Fruit fly (Drosophila melanogaster) S2 (cell line): Measurements from ENCODE around the gene CG4393.
A peak's percentile ranks its signal among the peaks of the same experiment; 100 is the strongest.

Experiments used
- CG8478 ChIP-seq: fragments of >200 bp; optimal IDR thresholded peaks from 2 replicates; lab custom pipeline; 2018
- CTCF ChIP-seq, 2 experiments: fragments of >200 bp; optimal IDR thresholded peaks; 2 replicates each; lab custom pipeline; 2018

CG4393 gene

DNA sequence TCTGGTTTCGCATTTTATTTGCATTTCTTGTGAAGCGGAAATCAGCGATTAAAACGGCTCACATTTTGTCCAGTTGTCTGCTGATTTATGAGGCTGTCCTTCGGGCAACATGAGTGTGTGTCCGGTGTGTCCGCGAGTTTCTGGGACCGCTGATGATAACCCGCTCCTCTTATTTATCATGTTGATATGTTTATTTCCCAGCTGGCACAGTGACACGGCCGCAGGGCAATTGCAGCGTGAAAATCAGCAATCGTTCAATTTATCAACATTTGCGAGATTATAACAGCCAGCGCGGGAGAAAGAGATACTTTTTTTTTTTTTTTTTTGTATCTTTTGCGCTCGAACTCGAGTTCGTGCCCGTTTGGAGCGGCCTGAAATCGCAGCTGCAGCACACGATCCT, 24.2 kb downstream of the CG4393 start:
- peak; percentile 37 for TF ChIP-seq CG8478 (lab: Kevin White, UChicago)
- no peak for TF ChIP-seq CTCF (optimal IDR thresholded peaks at IDR 0.05; lab: Kevin White, UChicago)

DNA sequence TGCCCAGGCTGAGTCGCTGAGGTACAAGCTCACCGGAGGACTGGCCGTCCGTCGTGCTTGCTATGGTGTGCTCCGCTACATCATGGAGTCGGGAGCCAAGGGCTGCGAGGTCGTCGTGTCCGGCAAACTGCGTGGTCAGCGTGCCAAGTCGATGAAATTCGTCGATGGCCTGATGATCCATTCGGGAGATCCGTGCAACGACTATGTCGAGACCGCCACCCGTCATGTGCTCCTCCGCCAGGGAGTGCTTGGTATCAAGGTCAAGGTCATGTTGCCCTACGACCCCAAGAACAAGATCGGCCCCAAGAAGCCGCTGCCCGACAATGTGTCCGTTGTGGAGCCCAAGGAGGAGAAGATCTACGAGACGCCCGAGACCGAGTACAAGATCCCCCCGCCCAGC, 25.2 kb downstream of the CG4393 start:
- TF ChIP-seq CTCF (optimal IDR thresholded peaks at IDR 0.05; lab: Kevin White, UChicago), result no peak
- no peak for TF ChIP-seq CG8478 (lab: Kevin White, UChicago)

DNA sequence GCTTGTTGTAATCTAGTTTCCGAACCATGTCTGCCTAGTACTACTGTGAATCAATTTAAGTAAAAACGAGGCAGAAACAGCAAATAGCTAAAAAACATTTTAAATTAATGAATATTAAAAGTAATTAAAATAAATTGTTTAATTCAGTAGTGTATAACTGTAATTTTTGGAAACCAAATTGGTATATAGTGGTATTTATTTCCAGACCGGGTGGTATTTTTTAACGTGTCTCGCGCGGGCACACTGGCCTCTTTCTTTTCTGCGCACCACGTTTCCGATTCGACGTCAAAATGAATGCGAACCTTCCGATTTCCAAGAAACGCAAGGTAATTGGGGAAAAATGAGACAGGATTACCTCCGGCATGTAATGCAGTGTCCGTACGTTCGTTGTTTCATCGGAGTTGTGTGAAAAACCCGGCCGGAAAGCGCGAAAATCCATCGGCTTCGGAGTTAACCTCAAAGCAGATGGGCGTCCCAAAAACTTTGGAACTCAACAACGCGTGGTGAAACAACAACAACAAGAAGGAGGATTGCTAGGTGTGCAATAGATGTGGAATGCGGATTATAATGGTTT, 25.9 kb downstream of the CG4393 start, which contains the start of gene RpS3:
TSS of gene RpS3 (plus strand) at position 248 of the 574 bp plus-strand sequence.
- TF ChIP-seq CTCF (optimal IDR thresholded peaks at IDR 0.05; lab: Kevin White, UChicago) (peak in 1 of 2 experiments; percentile 26), CG8478 (lab: Kevin White, UChicago) (no peak)

DNA sequence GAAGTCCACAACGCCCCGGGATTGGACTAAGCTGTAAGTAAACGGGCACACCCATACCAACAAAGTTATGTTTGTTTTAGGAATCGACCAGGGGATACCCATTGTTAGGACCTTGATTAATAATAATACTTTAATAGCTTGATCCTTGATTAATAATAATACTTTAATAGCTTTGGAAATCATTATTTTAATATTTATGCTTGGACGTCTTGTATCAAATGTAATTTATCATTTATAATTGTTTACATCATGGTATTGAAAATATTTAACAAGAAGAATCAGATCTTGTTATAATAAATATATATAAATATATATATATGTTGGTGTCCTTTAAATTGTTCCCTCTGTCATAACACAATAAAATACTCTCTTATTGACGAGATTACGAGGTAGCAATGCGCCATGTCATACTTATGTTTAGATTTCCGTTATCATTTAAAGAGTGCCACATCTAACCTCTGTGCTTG, 27.6 kb downstream of the CG4393 start:
- TF ChIP-seq CG8478 (lab: Kevin White, UChicago) (no peak), CTCF (optimal IDR thresholded peaks at IDR 0.05; lab: Kevin White, UChicago) (no peak)

DNA sequence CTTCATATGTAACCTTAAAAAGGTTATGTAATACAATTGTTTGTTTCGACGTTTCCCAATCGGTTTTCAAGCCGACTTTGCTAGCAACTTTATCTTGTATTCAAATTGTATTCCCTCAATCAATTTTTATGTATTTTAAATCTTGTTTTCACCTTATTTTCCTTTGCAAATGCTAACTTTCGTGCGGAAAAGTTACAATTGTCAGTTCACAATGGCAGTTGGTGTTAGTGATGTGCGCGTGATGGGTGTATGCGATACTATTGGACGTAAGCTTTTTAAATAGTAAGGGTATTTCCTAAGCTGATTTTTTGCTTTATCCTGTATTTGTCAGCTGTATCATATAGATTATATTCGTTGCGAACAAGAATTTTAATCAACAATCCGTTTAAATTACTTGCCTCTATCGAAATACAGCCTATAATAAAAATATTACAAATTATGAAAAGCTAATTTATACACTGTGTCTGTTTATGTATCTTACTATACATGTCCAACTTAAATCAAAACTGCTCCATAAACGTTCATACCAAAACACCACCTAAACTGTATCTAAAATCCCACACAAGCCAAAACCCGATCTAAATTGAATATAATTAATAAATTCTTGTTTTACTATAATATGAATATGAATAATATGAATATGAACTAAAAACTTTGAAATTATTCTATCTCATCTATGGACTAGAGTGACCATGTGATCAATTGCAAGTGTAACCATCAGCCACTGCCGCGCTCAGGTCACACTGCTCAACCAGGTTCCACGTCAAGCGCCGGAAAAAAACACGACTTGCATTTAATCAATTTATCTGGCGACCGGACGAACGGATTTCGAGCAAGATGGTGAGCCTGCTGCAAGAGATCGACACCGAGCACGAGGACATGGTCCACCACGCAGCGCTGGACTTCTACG, 28.5 kb downstream of the CG4393 start, which contains the start of the genes ATPsynCF6 and Sec13:
TSS of gene ATPsynCF6 (minus strand) at position 236 of the 910 bp plus-strand sequence.
TSS of gene Sec13 (plus strand) at position 450 of the 910 bp plus-strand sequence.
- TF ChIP-seq CTCF (optimal IDR thresholded peaks at IDR 0.05; lab: Kevin White, UChicago) (no peak), CG8478 (lab: Kevin White, UChicago) (no peak)

DNA sequence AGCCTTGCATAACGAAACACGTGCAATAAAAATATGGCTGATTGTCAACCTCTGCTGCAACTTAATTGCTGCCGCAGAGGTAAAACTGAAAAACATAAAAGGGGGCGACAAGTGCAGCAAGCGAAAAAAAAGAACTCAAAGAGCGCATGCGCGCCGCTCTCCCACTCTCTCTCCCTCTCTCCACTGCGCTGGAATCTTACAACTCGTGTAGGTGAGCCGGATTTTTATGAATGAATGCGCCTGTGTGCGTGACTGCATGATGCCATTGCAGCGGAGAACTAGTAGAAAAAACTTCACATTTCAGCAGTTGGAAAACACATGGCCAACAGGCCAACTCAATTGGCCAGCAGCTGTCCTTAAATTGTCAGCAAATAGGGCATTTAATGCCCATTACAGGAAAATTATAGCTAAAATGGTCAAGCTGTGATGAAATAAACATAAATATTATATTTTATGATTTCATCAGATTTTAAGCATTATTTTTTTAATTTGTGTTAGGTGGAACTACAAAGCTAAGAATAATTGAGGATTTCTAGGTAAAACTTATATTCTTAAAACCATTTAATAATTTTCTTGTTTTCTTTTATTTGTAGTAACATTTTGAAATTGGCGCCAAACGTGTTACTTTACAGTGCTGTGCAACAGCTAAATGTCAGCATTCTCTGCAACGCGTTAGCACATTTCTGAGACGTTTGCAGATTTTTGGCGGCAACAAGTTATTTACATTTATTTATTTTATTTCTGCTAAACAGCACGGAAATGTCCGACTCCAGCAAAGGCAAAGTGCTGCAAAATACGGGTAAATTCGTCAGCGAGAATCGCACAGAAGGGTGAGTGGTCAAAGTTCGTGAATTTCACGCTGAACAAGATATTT, 36.9 kb downstream of the CG4393 start, which contains the start of gene PolE1:
TSS of gene PolE1 (plus strand) at position 697 of the 874 bp plus-strand sequence.
- no peak for TF ChIP-seq CG8478 (lab: Kevin White, UChicago)
- TF ChIP-seq CTCF (optimal IDR thresholded peaks at IDR 0.05; lab: Kevin White, UChicago), result no peak

DNA sequence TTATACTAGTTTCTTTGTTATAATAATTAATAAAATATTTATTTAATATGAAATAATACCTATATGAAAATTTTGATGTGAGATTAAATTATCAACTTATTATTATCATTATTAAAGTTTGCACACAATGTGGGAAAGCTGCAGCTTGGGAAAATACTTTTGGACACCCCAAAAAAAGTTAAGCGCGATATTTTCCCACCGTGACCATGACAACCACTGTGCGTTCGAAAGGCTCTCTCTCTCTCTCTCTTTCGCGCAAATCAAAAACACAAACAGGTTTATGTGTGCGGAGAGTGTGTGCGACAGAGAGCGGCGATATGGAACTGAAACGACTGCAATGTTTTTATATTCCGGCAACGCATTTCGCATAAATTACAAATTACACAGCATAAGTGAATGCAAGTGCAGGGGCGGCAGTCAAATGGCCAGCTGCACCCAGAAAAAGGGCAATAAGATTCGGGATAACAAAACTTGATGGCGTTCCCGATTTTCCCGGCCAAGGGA, 37.6 kb downstream of the CG4393 start:
- TF ChIP-seq CG8478 (lab: Kevin White, UChicago), result no peak
- TF ChIP-seq CTCF (optimal IDR thresholded peaks at IDR 0.05; lab: Kevin White, UChicago), result no peak

DNA sequence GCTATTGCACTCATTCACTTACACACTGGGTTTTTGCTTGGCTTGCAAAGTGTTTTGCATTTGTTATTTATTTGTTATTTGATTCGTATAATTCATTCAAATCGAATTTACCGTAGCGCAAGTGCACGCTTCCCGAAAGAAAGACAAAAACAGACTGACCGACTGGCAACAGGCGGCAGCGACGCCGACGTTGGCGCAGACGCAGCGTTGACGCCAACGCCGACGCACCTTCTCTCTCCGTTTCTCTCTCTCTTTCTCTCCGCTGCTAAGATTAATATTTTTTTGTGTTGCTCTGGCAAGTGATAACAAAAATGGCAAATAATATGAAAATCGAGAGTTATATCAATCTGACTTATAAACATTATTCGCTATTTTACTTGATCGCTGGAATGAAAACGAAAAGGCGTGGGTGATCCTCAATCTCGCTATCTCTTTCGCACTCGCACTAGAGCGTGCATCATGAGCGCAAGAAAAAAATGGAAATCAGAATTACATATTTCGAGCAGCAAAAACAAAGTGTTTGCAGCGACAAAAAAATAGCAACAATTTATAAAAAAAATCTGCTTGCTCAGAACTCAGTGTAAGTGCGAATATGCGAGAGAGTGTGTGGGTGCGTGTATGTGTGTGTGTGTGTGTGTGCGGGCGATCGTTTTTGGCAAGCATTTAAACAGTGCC, 38.4 kb downstream of the CG4393 start, which contains the start of gene pnt:
TSS of gene pnt (minus strand) at position 161 of the 675 bp plus-strand sequence.
- no peak for TF ChIP-seq CTCF (optimal IDR thresholded peaks at IDR 0.05; lab: Kevin White, UChicago)
- TF ChIP-seq CG8478 (lab: Kevin White, UChicago), result no peak

DNA sequence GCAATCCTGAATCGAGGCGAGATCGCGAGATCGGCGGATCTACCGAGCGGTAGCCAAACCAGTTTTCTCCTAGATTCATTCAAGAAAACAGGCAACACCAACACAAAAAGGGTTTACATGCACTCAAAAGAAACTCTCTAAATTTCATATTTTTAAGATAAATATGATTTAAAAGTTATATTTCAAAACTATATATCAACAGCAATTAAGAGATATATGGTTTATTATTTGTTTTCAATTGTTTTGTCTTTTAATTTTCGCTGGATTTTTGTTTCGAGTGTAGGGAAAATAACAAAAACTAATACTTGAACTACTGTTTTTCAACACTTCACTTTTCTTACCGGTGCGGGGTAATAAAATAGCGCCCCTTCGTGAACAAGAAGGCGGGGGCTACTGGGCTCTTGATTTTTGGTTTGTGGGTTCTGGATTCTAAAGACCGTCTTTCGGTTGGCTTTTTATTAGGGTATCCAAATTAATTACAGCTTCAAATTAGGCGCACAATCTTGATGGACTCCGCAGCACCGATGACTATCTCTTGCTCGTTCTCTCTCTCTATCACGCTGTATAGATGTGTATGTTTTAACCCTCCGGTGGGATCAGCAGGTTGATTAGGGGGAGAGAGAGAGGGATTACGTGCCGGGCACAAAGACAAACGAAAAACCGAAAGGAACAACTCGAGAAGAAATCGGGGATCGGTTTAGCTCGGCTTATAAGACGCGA, 39.4 kb downstream of the CG4393 start:
- TF ChIP-seq CTCF (optimal IDR thresholded peaks at IDR 0.05; lab: Kevin White, UChicago) (no peak), CG8478 (lab: Kevin White, UChicago) (no peak)

DNA sequence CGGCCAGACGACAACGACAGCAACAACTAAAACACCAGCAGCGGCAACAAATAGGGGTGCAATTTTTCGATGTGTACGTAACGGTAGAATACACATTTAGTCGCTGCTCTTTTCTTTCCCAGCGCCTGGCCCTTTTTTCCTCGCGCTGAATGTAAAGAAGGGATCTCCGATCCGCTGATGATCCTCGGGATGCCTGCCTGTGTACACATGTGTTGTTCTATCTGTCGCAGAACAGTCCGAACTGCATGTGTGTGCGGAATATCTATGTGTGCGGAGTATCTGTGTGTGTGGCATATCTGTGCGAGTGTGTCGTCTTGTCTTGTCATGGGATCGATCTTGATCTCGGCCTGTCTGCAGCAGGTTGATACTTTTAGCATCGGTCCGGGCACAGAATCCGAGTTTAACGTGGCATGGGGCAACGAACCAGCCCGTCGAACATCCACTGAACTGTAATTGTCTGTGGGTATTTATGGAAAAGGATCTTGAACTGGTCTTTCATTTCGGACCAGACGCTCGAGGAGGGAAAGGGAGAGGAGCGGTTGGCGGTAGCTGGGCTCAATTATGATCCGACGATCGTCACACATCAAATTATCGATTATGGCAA, 40.8 kb downstream of the CG4393 start:
- TF ChIP-seq CG8478 (lab: Kevin White, UChicago), result no peak
- TF ChIP-seq CTCF (optimal IDR thresholded peaks at IDR 0.05; lab: Kevin White, UChicago), result no peak

DNA sequence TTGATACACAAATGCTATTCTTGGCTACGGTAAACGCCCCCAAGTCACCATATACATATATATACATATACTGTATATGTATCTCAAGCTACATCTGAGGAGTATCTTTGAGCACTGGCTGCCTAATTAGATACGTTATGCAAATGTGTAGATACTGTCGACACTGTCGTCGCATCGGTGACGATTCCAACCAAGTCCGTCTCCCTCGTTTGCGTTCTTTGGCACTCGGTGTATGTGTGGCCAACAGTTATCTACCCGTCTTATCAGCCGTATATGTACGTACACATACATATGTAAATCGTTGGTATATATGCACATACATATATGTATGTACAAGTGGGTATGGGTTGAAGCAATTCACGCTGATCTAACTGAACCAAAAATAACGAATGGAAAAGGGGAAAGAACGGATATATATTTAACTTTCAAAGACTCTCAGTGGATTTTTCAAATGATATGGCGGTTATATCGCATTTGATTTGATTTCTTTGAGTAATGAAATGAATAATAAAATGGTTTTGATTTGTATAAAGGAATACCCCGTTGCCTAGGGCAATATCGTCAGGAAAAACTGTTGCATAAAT, 42.7 kb downstream of the CG4393 start:
- TF ChIP-seq CTCF (optimal IDR thresholded peaks at IDR 0.05; lab: Kevin White, UChicago) (no peak), CG8478 (lab: Kevin White, UChicago) (no peak)

DNA sequence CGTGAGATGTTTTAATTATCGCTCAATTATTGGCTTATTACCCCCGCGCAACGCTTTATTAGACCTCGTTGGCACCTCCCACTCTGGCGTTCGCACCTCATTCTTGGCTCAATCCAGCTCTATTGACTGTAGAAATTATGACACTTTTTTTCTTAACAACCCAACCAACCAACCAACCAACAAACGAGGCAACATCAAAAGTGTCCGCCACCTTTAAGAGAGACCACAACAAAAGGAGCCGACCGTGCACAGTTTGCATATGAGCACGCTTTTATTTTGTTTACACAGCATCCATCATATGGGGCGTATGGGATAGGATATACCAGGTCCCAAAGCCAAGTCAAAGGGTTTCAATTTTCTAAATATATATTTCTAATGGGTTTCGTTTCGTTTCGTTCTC, 44.0 kb downstream of the CG4393 start:
- TF ChIP-seq CG8478 (lab: Kevin White, UChicago), result no peak
- TF ChIP-seq CTCF (optimal IDR thresholded peaks at IDR 0.05; lab: Kevin White, UChicago), result no peak
